Worm (Caenorhabditis elegans) whole organism, young adult: ENCODE data around the gene nhr-140.

Experiments
- F52B5.7 ChIP-seq: sonication (generic microtip); optimal IDR thresholded peaks from 2 replicates; lab custom pipeline; 2016; ENCODE audit warnings: mild to moderate bottlenecking, missing genetic modification characterization, missing compliant biosample characterization
- F57A8.1 ChIP-seq: fragments of 200-800 bp; sonication (Bioruptor generic); optimal IDR thresholded peaks from 2 replicates; lab custom pipeline; 2018; ENCODE audit warnings: mild to moderate bottlenecking, missing genetic modification characterization, moderate library complexity, missing compliant biosample characterization
- F57C9.4 ChIP-seq: sonication (generic microtip); optimal IDR thresholded peaks from 2 replicates; lab custom pipeline; 2017; ENCODE audit warnings: mild to moderate bottlenecking, missing genetic modification characterization, missing compliant biosample characterization
- K11D2.4 ChIP-seq: fragments of 200-800 bp; sonication (Bioruptor generic); IDR thresholded peaks from 2 replicates; pipeline ENCODE4 v1.3.6; 2022; ENCODE audit warnings: missing genetic modification reagents, missing genetic modification characterization, missing compliant biosample characterization
- Y67H2A.10 ChIP-seq: fragments of 200-800 bp; sonication (Bioruptor generic); conservative IDR thresholded peaks from 2 replicates; pipeline ENCODE4 v1.3.6; 2022; ENCODE audit warnings: missing genetic modification reagents, missing genetic modification characterization, missing compliant biosample characterization
- Y79H2A.3 ChIP-seq: fragments of 200-800 bp; sonication (Bioruptor generic); conservative IDR thresholded peaks from 2 replicates; pipeline ENCODE4 v1.3.6; 2022; ENCODE audit warnings: missing genetic modification reagents, missing genetic modification characterization, missing compliant biosample characterization
- aptf-3 ChIP-seq: fragments of 200-800 bp; sonication (Bioruptor generic); IDR thresholded peaks from 2 replicates; pipeline ENCODE4 v1.3.6; 2022; ENCODE audit warnings: missing genetic modification characterization, missing compliant biosample characterization
- bed-1 ChIP-seq: fragments of 200-800 bp; sonication (Bioruptor generic); IDR thresholded peaks from 2 replicates; pipeline ENCODE4 v1.3.6; 2022; ENCODE audit warnings: missing genetic modification reagents, missing genetic modification characterization, missing compliant biosample characterization
- ccch-3 ChIP-seq: fragments of 200-800 bp; sonication (Bioruptor generic); optimal IDR thresholded peaks from 2 replicates; lab custom pipeline; 2018; ENCODE audit warnings: mild to moderate bottlenecking, missing genetic modification characterization, missing compliant biosample characterization
- ceh-79 ChIP-seq: sonication (generic microtip); optimal IDR thresholded peaks from 2 replicates; lab custom pipeline; 2017; ENCODE audit warnings: mild to moderate bottlenecking, missing genetic modification characterization, missing compliant biosample characterization
- ceh-91 ChIP-seq: fragments of 200-800 bp; sonication (Bioruptor generic); IDR thresholded peaks from 2 replicates; pipeline ENCODE4 v1.3.6; 2022; ENCODE audit warnings: missing genetic modification reagents, missing genetic modification characterization, missing compliant biosample characterization
- die-1 ChIP-seq: sonication (generic microtip); optimal IDR thresholded peaks from 2 replicates; lab custom pipeline; 2016; ENCODE audit warnings: missing genotype, mild to moderate bottlenecking, missing genetic modification characterization, missing compliant biosample characterization
- dpff-1 ChIP-seq: sonication (generic microtip); optimal IDR thresholded peaks from 2 replicates; lab custom pipeline; 2017; ENCODE audit warnings: mild to moderate bottlenecking, missing genetic modification characterization, missing compliant biosample characterization
- egl-44 ChIP-seq: fragments of 200-800 bp; sonication (Bioruptor generic); IDR thresholded peaks from 2 replicates; pipeline ENCODE4 v1.3.6; 2022; ENCODE audit warnings: missing genetic modification reagents, missing genetic modification characterization, missing compliant biosample characterization
- ekl-4 ChIP-seq: fragments of 200-800 bp; sonication (Bioruptor generic); IDR thresholded peaks from 2 replicates; pipeline ENCODE4 v1.3.6; 2022; ENCODE audit warnings: missing genetic modification reagents, missing genetic modification characterization, missing compliant biosample characterization
- hlh-12 ChIP-seq: sonication (generic microtip); optimal IDR thresholded peaks from 2 replicates; lab custom pipeline; 2016; ENCODE audit warnings: missing genetic modification characterization, missing compliant biosample characterization
- hlh-26 ChIP-seq: fragments of 200-800 bp; sonication (Bioruptor generic); conservative IDR thresholded peaks from 2 replicates; pipeline ENCODE4 v1.3.6; 2022; ENCODE audit warnings: missing genetic modification reagents, missing genetic modification characterization, missing compliant biosample characterization
- lag-1 ChIP-seq: fragments of 200-800 bp; sonication (Bioruptor generic); IDR thresholded peaks from 2 replicates; pipeline ENCODE4 v1.3.6; 2022; ENCODE audit warnings: missing genetic modification reagents, missing genetic modification characterization, missing compliant biosample characterization
- lin-26 ChIP-seq: fragments of 200-800 bp; sonication (Bioruptor generic); IDR thresholded peaks from 2 replicates; pipeline ENCODE4 v1.3.6; 2022; ENCODE audit warnings: missing genetic modification reagents, missing genetic modification characterization, missing compliant biosample characterization
- madf-10 ChIP-seq: sonication (generic microtip); optimal IDR thresholded peaks from 2 replicates; lab custom pipeline; 2016; ENCODE audit warnings: mild to moderate bottlenecking, missing genetic modification characterization, missing compliant biosample characterization
- madf-3 ChIP-seq: fragments of 200-800 bp; sonication (Bioruptor generic); IDR thresholded peaks from 2 replicates; pipeline ENCODE4 v1.3.6; 2022; ENCODE audit warnings: missing genetic modification reagents, missing genetic modification characterization, missing compliant biosample characterization
- madf-8 ChIP-seq: fragments of 200-800 bp; sonication (Bioruptor generic); conservative IDR thresholded peaks from 2 replicates; pipeline ENCODE4 v1.3.6; 2022; ENCODE audit warnings: missing genetic modification reagents, missing genetic modification characterization, missing compliant biosample characterization
- mes-4 ChIP-seq: sonication (generic microtip); optimal IDR thresholded peaks from 2 replicates; lab custom pipeline; 2016; ENCODE audit warnings: missing genotype, missing genetic modification characterization, missing compliant biosample characterization
- nfya-1 ChIP-seq: sonication (generic microtip); optimal IDR thresholded peaks from 2 replicates; lab custom pipeline; 2017; ENCODE audit warnings: antibody characterized with exemption, missing compliant biosample characterization, missing genetic modification characterization, borderline replicate concordance; ENCODE audit not compliant: insufficient read depth
- nfya-2 ChIP-seq: fragments of 200-800 bp; sonication (Bioruptor generic); IDR thresholded peaks from 2 replicates; pipeline ENCODE4 v1.3.6; 2022; ENCODE audit warnings: missing genetic modification reagents, missing genetic modification characterization, missing compliant biosample characterization
- nhr-179 ChIP-seq: sonication (generic microtip); optimal IDR thresholded peaks from 2 replicates; lab custom pipeline; 2016; ENCODE audit warnings: mild to moderate bottlenecking, missing genetic modification characterization, missing compliant biosample characterization
- nhr-80 ChIP-seq: sonication (generic microtip); optimal IDR thresholded peaks from 2 replicates; lab custom pipeline; 2016; ENCODE audit warnings: missing genetic modification characterization, missing compliant biosample characterization
- rcor-1 ChIP-seq: fragments of 200-800 bp; sonication (Bioruptor generic); IDR thresholded peaks from 2 replicates; pipeline ENCODE4 v1.3.6; 2022; ENCODE audit warnings: missing genetic modification reagents, missing genetic modification characterization, missing compliant biosample characterization
- somi-1 ChIP-seq: fragments of 200-800 bp; sonication (Bioruptor generic); optimal IDR thresholded peaks from 2 replicates; lab custom pipeline; 2018; ENCODE audit warnings: mild to moderate bottlenecking, missing genetic modification characterization, missing compliant biosample characterization
- unc-130 ChIP-seq: sonication (generic microtip); optimal IDR thresholded peaks from 2 replicates; lab custom pipeline; 2016; ENCODE audit warnings: missing genetic modification reagents, missing genetic modification characterization, missing compliant biosample characterization
- unc-62 ChIP-seq: fragments of 150-350 bp; optimal IDR thresholded peaks from 2 replicates; lab custom pipeline; 2014; ENCODE audit warnings: missing biosample characterization, missing genetic modification reagents, missing genetic modification characterization
- zim-3 ChIP-seq: sonication (generic microtip); optimal IDR thresholded peaks from 2 replicates; lab custom pipeline; 2017; ENCODE audit warnings: mild to moderate bottlenecking, missing genetic modification characterization, moderate library complexity, missing compliant biosample characterization
- ztf-18 ChIP-seq: sonication (generic microtip); optimal IDR thresholded peaks from 2 replicates; lab custom pipeline; 2016; ENCODE audit warnings: missing genotype, mild to moderate bottlenecking, missing genetic modification characterization, missing compliant biosample characterization
- ztf-28 ChIP-seq: fragments of 200-800 bp; sonication (Bioruptor generic); IDR thresholded peaks from 2 replicates; pipeline ENCODE4 v1.3.6; 2022; ENCODE audit warnings: missing genetic modification reagents, missing genetic modification characterization, missing compliant biosample characterization

nhr-140 gene

ce11 chrV:6956237-6956636, 33.2 kb downstream of the nhr-140 start, which contains the start of gene mec-1:
Gene mec-1, plus strand, starts transcription at chrV:6956537.
- TF ChIP-seq madf-3 (GFP tag; lab: Robert Waterston, UW) (no peak), aptf-3 (GFP tag; lab: Robert Waterston, UW) (no peak), somi-1 (GFP tag; lab: Kevin White, UChicago) (no peak), bed-1 (no peak), dpff-1 (tag; lab: Kevin White, UChicago) (no peak), F57A8.1 (GFP tag; lab: Kevin White, UChicago) (no peak), ztf-28 (GFP tag; lab: Robert Waterston, UW) (no peak), ceh-91 (GFP tag; lab: Robert Waterston, UW) (no peak), nhr-179 (tag; lab: Kevin White, UChicago) (no peak), hlh-12 (tag; lab: Kevin White, UChicago) (no peak), rcor-1 (GFP tag; lab: Robert Waterston, UW) (no peak), Y79H2A.3 (no peak), die-1 (tag; lab: Kevin White, UChicago) (no peak), mes-4 (tag; lab: Kevin White, UChicago) (no peak)

- TF ChIP-seq K11D2.4 (GFP tag; lab: Robert Waterston, UW): no peak
- TF ChIP-seq nhr-80 (tag; lab: Kevin White, UChicago): no peak
- TF ChIP-seq unc-130 (GFP tag; lab: Kevin White, UChicago): no peak
- no peak for TF ChIP-seq egl-44 (GFP tag; lab: Robert Waterston, UW)
- TF ChIP-seq Y67H2A.10 (GFP tag; lab: Robert Waterston, UW): no peak
- TF ChIP-seq ceh-79 (tag; lab: Kevin White, UChicago): no peak
- TF ChIP-seq unc-62 (GFP tag; lab: Kevin White, UChicago): no peak
- no peak for TF ChIP-seq ztf-18 (tag; lab: Kevin White, UChicago)
- no peak for TF ChIP-seq zim-3 (tag; lab: Kevin White, UChicago)
Observed at ce11 chrV:6953797-6954196, 35.7 kb downstream of the nhr-140 start, which contains the start of gene srg-31. Gene srg-31, minus strand, starts transcription at chrV:6953897.

- TF ChIP-seq ccch-3: no peak
- TF ChIP-seq F52B5.7 (tag; lab: Kevin White, UChicago): no peak
- no peak for TF ChIP-seq ekl-4 (GFP tag; lab: Robert Waterston, UW)
- no peak for TF ChIP-seq nfya-1 (tag; lab: Kevin White, UChicago)
- no peak for TF ChIP-seq lin-26 (GFP tag; lab: Robert Waterston, UW)
- TF ChIP-seq F57C9.4 (tag; lab: Kevin White, UChicago): no peak
- no peak for TF ChIP-seq Y67H2A.10 (GFP tag; lab: Robert Waterston, UW)
- no peak for TF ChIP-seq nfya-2
- no peak for TF ChIP-seq madf-8 (GFP tag; lab: Robert Waterston, UW)
- TF ChIP-seq lag-1 (GFP tag; lab: Robert Waterston, UW): no peak
- TF ChIP-seq F57A8.1 (GFP tag; lab: Kevin White, UChicago): no peak
- no peak for TF ChIP-seq hlh-12 (tag; lab: Kevin White, UChicago)
- TF ChIP-seq madf-10 (tag; lab: Kevin White, UChicago): no peak
Observed at ce11 chrV:6951306-6951705, 38.2 kb downstream of the nhr-140 start, which contains the start of gene T07H8.11. Gene T07H8.11, minus strand, starts transcription at chrV:6951406.

ce11 chrV:6949770-6950169, 39.7 kb downstream of the nhr-140 start, which contains the start of gene Y57E12B.11:
Gene Y57E12B.11, minus strand, starts transcription at chrV:6949870.
- no peak for TF ChIP-seq hlh-26 (GFP tag; lab: Robert Waterston, UW)
- TF ChIP-seq madf-10 (tag; lab: Kevin White, UChicago): no peak
- TF ChIP-seq, all 124 proteins: peak for 0
